Worm (Caenorhabditis elegans) whole organism, L4 larva: Measurements from ENCODE around the gene fbxb-99.

ENCODE experiments used
- R02D3.7 ChIP-seq: fragments of 150-350 bp; sonication (generic microtip); optimal IDR thresholded peaks from 3 replicates; lab custom pipeline; 2014; ENCODE audit warnings: missing biosample characterization, missing genetic modification characterization
- ZK546.5 ChIP-seq, 2 experiments: sonication (generic microtip); optimal IDR thresholded peaks; 2 replicates each; lab custom pipeline; 2017; ENCODE audit warnings: missing biosample characterization in 2 of 2, missing genetic modification characterization in 2 of 2
- ces-1 ChIP-seq: fragments of 150-350 bp; sonication (generic microtip); optimal IDR thresholded peaks from 4 replicates; lab custom pipeline; 2014; ENCODE audit warnings: missing biosample characterization, missing genetic modification reagents, missing genetic modification characterization
- lin-13 ChIP-seq: fragments of 150-350 bp; optimal IDR thresholded peaks from 2 replicates; lab custom pipeline; 2014; ENCODE audit warnings: missing biosample characterization, missing genetic modification reagents, missing genetic modification characterization
- mdl-1 ChIP-seq, 2 experiments: fragments of 150-350 bp in 1 of 2; sonication (generic microtip) in 1 of 2; optimal IDR thresholded peaks; 2 replicates each; lab custom pipeline; 2014 to 2017; ENCODE audit warnings: missing biosample characterization in 2 of 2, missing genetic modification characterization in 2 of 2
- mdt-29 ChIP-seq: fragments of 200-800 bp; sonication (Bioruptor generic); IDR thresholded peaks from 2 replicates; pipeline ENCODE4 v1.3.6; 2022; ENCODE audit warnings: missing genetic modification reagents, missing genetic modification characterization, missing compliant biosample characterization
- nhr-48 ChIP-seq: sonication (generic microtip); optimal IDR thresholded peaks from 2 replicates; lab custom pipeline; 2016; ENCODE audit warnings: mild to moderate bottlenecking, missing genetic modification characterization, missing compliant biosample characterization
- nhr-76 ChIP-seq: fragments of 150-350 bp; optimal IDR thresholded peaks from 2 replicates; lab custom pipeline; 2014; ENCODE audit warnings: missing biosample characterization, missing genetic modification characterization
- pha-4 ChIP-seq, 2 experiments: fragments of 150-350 bp in 1 of 2; fragments of 200-800 bp in 1 of 2; sonication (Bioruptor generic) in 1 of 2; IDR thresholded peaks in 1 of 2; optimal IDR thresholded peaks in 1 of 2; 2 replicates each; pipeline versions ENCODE4 v1.3.6 to Lab custom; 2014 to 2022; ENCODE audit warnings: missing genetic modification characterization in 2 of 2, missing genetic modification reagents in 2 of 2, missing biosample characterization in 1 of 2, missing compliant biosample characterization in 1 of 2
- unc-130 ChIP-seq: sonication (generic microtip); optimal IDR thresholded peaks from 2 replicates; lab custom pipeline; 2016; ENCODE audit warnings: missing genetic modification reagents, missing genetic modification characterization, missing compliant biosample characterization
- unc-39 ChIP-seq: sonication (generic microtip); optimal IDR thresholded peaks from 2 replicates; lab custom pipeline; 2017; ENCODE audit warnings: missing biosample characterization, missing genetic modification characterization
- zag-1 ChIP-seq: fragments of 150-350 bp; optimal IDR thresholded peaks from 2 replicates; lab custom pipeline; 2014; ENCODE audit warnings: missing biosample characterization, missing genetic modification characterization

DNA sequence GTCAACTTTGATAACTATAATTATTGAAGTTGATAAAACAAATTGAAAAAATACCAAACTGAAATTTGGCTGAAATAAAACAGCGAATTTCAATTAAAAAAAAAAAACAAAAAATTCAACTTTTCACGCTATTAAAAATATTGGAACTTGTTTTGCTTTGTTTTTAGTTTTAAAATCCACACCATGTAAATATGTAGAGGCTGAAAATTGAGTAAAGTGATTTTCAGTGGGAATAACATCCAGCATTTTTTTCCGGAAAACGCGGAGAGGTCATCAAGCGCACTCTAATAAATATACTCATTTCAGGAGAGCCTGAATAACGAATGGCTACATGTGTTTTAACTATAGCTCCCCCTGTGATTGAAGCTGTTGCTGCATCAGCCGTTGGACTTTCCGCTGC, 39.6 kb downstream of the fbxb-99 start, which contains the start of gene rcd-1:
- no peak for TF ChIP-seq unc-130 (GFP tag; lab: Kevin White, UChicago)
- no peak for TF ChIP-seq ces-1 (GFP tag; lab: Kevin White, UChicago)
- no peak for TF ChIP-seq pha-4 (GFP tag; IDR thresholded peaks at IDR 0.05; lab: Robert Waterston, UW)
- no peak for TF ChIP-seq pha-4 (tag; optimal IDR thresholded peaks at IDR 0.05; lab: Kevin White, UChicago)
- TF ChIP-seq unc-39 (tag; lab: Kevin White, UChicago): no peak
- no peak for TF ChIP-seq nhr-76 (tag; lab: Kevin White, UChicago)
- no peak for TF ChIP-seq mdl-1 (tag; optimal IDR thresholded peaks at IDR 0.05; lab: Kevin White, UChicago)
- TF ChIP-seq ZK546.5 (tag; optimal IDR thresholded peaks at IDR 0.05; lab: Kevin White, UChicago): no peak
- no peak for TF ChIP-seq zag-1
- TF ChIP-seq nhr-48 (tag; lab: Kevin White, UChicago): no peak
- no peak for TF ChIP-seq lin-13
- no peak for TF ChIP-seq mdt-29
- no peak for TF ChIP-seq R02D3.7 (tag; lab: Kevin White, UChicago)
